Worm (Caenorhabditis elegans) whole organism, young adult: Measurements from ENCODE around the gene C33F10.8.

Experiments
- B0019.2 ChIP-seq: fragments of 200-800 bp; sonication (Bioruptor generic); conservative IDR thresholded peaks from 2 replicates; pipeline ENCODE4 v1.3.6; 2022; ENCODE audit warnings: missing genetic modification reagents, missing genetic modification characterization, missing compliant biosample characterization
- C06A6.2 ChIP-seq: fragments of 200-800 bp; sonication (Bioruptor generic); conservative IDR thresholded peaks from 2 replicates; pipeline ENCODE4 v1.3.6; 2022; ENCODE audit warnings: missing genetic modification characterization, missing compliant biosample characterization
- C17E4.6 ChIP-seq: fragments of 200-800 bp; sonication (Bioruptor generic); IDR thresholded peaks from 2 replicates; pipeline ENCODE4 v1.3.6; 2022; ENCODE audit warnings: missing genetic modification reagents, missing genetic modification characterization, missing compliant biosample characterization
- F37B4.10 ChIP-seq: fragments of 200-800 bp; sonication (Bioruptor generic); IDR thresholded peaks from 2 replicates; pipeline ENCODE4 v1.3.6; 2022; ENCODE audit warnings: missing genetic modification characterization, missing compliant biosample characterization
- K11D2.4 ChIP-seq: fragments of 200-800 bp; sonication (Bioruptor generic); IDR thresholded peaks from 2 replicates; pipeline ENCODE4 v1.3.6; 2022; ENCODE audit warnings: missing genetic modification reagents, missing genetic modification characterization, missing compliant biosample characterization
- T07F8.4 ChIP-seq: sonication (generic microtip); optimal IDR thresholded peaks from 2 replicates; lab custom pipeline; 2016; ENCODE audit warnings: mild to moderate bottlenecking, missing genetic modification characterization, moderate library complexity, missing compliant biosample characterization
- ZK185.1 ChIP-seq: sonication (generic microtip); optimal IDR thresholded peaks from 2 replicates; lab custom pipeline; 2016; ENCODE audit warnings: mild to moderate bottlenecking, missing genetic modification characterization, missing compliant biosample characterization; ENCODE audit not compliant: poor library complexity, severe bottlenecking
- aptf-2 ChIP-seq: fragments of 200-800 bp; sonication (Bioruptor generic); conservative IDR thresholded peaks from 2 replicates; pipeline ENCODE4 v1.3.6; 2022; ENCODE audit warnings: missing genetic modification reagents, missing genetic modification characterization, missing compliant biosample characterization
- attf-5 ChIP-seq: fragments of 200-800 bp; sonication (Bioruptor generic); optimal IDR thresholded peaks from 2 replicates; lab custom pipeline; 2018; ENCODE audit warnings: mild to moderate bottlenecking, missing genetic modification characterization, missing compliant biosample characterization
- bed-2 ChIP-seq: fragments of 200-800 bp; sonication (Bioruptor generic); IDR thresholded peaks from 2 replicates; pipeline ENCODE4 v1.3.6; 2022; ENCODE audit warnings: missing genetic modification reagents, missing genetic modification characterization, missing compliant biosample characterization
- cebp-1 ChIP-seq, 2 experiments: fragments of 200-800 bp in 1 of 2; sonication (Bioruptor generic) in 1 of 2; sonication (generic microtip) in 1 of 2; IDR thresholded peaks in 1 of 2; optimal IDR thresholded peaks in 1 of 2; 2 replicates each; pipeline versions ENCODE4 v1.3.6 to Lab custom; 2017 to 2022; ENCODE audit warnings: missing compliant biosample characterization in 2 of 2, missing genetic modification characterization in 2 of 2, mild to moderate bottlenecking in 1 of 2, missing genetic modification reagents in 1 of 2, moderate library complexity in 1 of 2
- cebp-2 ChIP-seq: fragments of 200-800 bp; sonication (Bioruptor generic); IDR thresholded peaks from 2 replicates; pipeline ENCODE4 v1.3.6; 2022; ENCODE audit warnings: missing genetic modification characterization, missing compliant biosample characterization
- ceh-58 ChIP-seq: fragments of 200-800 bp; sonication (Bioruptor generic); IDR thresholded peaks from 2 replicates; pipeline ENCODE4 v1.3.6; 2022; ENCODE audit warnings: missing genetic modification characterization, missing compliant biosample characterization
- lag-1 ChIP-seq: fragments of 200-800 bp; sonication (Bioruptor generic); IDR thresholded peaks from 2 replicates; pipeline ENCODE4 v1.3.6; 2022; ENCODE audit warnings: missing genetic modification reagents, missing genetic modification characterization, missing compliant biosample characterization
- lin-26 ChIP-seq: fragments of 200-800 bp; sonication (Bioruptor generic); IDR thresholded peaks from 2 replicates; pipeline ENCODE4 v1.3.6; 2022; ENCODE audit warnings: missing genetic modification reagents, missing genetic modification characterization, missing compliant biosample characterization
- lin-40 ChIP-seq: sonication (generic microtip); optimal IDR thresholded peaks from 2 replicates; lab custom pipeline; 2016; ENCODE audit warnings: missing genetic modification characterization, mild to moderate bottlenecking, missing compliant biosample characterization, missing genotype, missing genetic modification reagents
- lir-1 ChIP-seq: fragments of 200-800 bp; sonication (Bioruptor generic); conservative IDR thresholded peaks from 2 replicates; pipeline ENCODE4 v1.3.6; 2022; ENCODE audit warnings: missing genetic modification reagents, missing genetic modification characterization, missing compliant biosample characterization
- lsl-1 ChIP-seq: fragments of 200-800 bp; sonication (Bioruptor generic); optimal IDR thresholded peaks from 2 replicates; lab custom pipeline; 2018; ENCODE audit warnings: mild to moderate bottlenecking, missing genetic modification characterization, moderate library complexity, missing compliant biosample characterization
- lsy-27 ChIP-seq: sonication (generic microtip); optimal IDR thresholded peaks from 2 replicates; lab custom pipeline; 2017; ENCODE audit warnings: missing genetic modification characterization, mild to moderate bottlenecking, missing compliant biosample characterization, antibody characterized with exemption, missing genotype, borderline replicate concordance; ENCODE audit not compliant: insufficient read depth
- madf-8 ChIP-seq: fragments of 200-800 bp; sonication (Bioruptor generic); conservative IDR thresholded peaks from 2 replicates; pipeline ENCODE4 v1.3.6; 2022; ENCODE audit warnings: missing genetic modification reagents, missing genetic modification characterization, missing compliant biosample characterization
- mxl-1 ChIP-seq: sonication (generic microtip); optimal IDR thresholded peaks from 2 replicates; lab custom pipeline; 2016; ENCODE audit warnings: missing genetic modification characterization, missing compliant biosample characterization
- nhr-120 ChIP-seq: fragments of 200-800 bp; sonication (Bioruptor generic); IDR thresholded peaks from 2 replicates; pipeline ENCODE4 v1.3.6; 2022; ENCODE audit warnings: missing genetic modification characterization, missing compliant biosample characterization
- rcor-1 ChIP-seq: fragments of 200-800 bp; sonication (Bioruptor generic); IDR thresholded peaks from 2 replicates; pipeline ENCODE4 v1.3.6; 2022; ENCODE audit warnings: missing genetic modification reagents, missing genetic modification characterization, missing compliant biosample characterization
- snpc-1.1 ChIP-seq: sonication (generic microtip); optimal IDR thresholded peaks from 2 replicates; lab custom pipeline; 2017; ENCODE audit warnings: missing genetic modification characterization, mild to moderate bottlenecking, missing compliant biosample characterization, antibody characterized with exemption, moderate library complexity, missing genotype, missing genetic modification reagents; ENCODE audit not compliant: insufficient read depth
- snpc-3.4 ChIP-seq: sonication (generic microtip); optimal IDR thresholded peaks from 2 replicates; lab custom pipeline; 2017; ENCODE audit warnings: missing genetic modification characterization, mild to moderate bottlenecking, missing compliant biosample characterization, antibody characterized with exemption, moderate library complexity, missing genotype, missing genetic modification reagents
- somi-1 ChIP-seq: fragments of 200-800 bp; sonication (Bioruptor generic); optimal IDR thresholded peaks from 2 replicates; lab custom pipeline; 2018; ENCODE audit warnings: mild to moderate bottlenecking, missing genetic modification characterization, missing compliant biosample characterization
- tlf-1 ChIP-seq: fragments of 200-800 bp; sonication (Bioruptor generic); optimal IDR thresholded peaks from 2 replicates; lab custom pipeline; 2018; ENCODE audit warnings: mild to moderate bottlenecking, missing genetic modification characterization, missing compliant biosample characterization
- unc-130 ChIP-seq: sonication (generic microtip); optimal IDR thresholded peaks from 2 replicates; lab custom pipeline; 2016; ENCODE audit warnings: missing genetic modification reagents, missing genetic modification characterization, missing compliant biosample characterization
- unc-62 ChIP-seq: fragments of 150-350 bp; optimal IDR thresholded peaks from 2 replicates; lab custom pipeline; 2014; ENCODE audit warnings: missing biosample characterization, missing genetic modification reagents, missing genetic modification characterization
- ztf-25 ChIP-seq: fragments of 200-800 bp; sonication (Bioruptor generic); IDR thresholded peaks from 2 replicates; pipeline ENCODE4 v1.3.6; 2022; ENCODE audit warnings: missing genetic modification reagents, missing genetic modification characterization, missing compliant biosample characterization
- ztf-26 ChIP-seq: sonication (generic microtip); optimal IDR thresholded peaks from 2 replicates; lab custom pipeline; 2017; ENCODE audit warnings: missing genetic modification characterization, missing compliant biosample characterization
- ztf-6 ChIP-seq: fragments of 200-800 bp; sonication (Bioruptor generic); IDR thresholded peaks from 2 replicates; pipeline ENCODE4 v1.3.6; 2022; ENCODE audit warnings: missing genetic modification reagents, missing genetic modification characterization, missing compliant biosample characterization

Gene C33F10.8

ce11 chrII:4827734-4828609 is 2.9 kb upstream of the C33F10.8 start, which contains the start of the genes fbxb-88 and tbck-1 (continued):
- TF ChIP-seq mxl-1 (tag; lab: Kevin White, UChicago) (no peak), ztf-25 (GFP tag; lab: Robert Waterston, UW) (no peak)
- TF ChIP-seq, all 124 proteins: peak for 5

ce11 chrII:4822610-4823009 is 2.4 kb downstream of the C33F10.8 start:
- no peak for TF ChIP-seq B0019.2 (GFP tag; lab: Robert Waterston, UW)
- no peak for TF ChIP-seq unc-62 (GFP tag; lab: Kevin White, UChicago)
- TF ChIP-seq, all 124 proteins: peak for 0

DNA sequence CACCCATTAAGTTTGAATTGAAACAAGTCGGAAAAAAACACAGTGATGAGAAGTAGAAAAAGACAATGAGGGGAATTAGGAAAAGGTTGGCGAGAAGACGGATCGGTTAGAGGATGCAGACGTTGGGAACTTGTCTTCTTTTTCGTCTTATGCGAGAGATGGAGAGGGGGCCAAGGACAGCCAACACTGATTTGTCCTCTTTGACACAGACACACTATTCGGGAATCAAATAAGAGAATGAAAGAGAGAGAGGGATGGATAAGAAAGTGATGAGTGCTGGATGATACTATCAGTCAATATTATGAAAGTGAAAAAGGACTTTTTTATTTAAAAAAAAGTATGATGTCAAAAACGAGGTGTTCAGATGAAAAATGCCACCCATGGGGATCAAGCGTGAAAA is 3.3 kb downstream of the C33F10.8 start, which contains the start of gene lact-5:
Gene lact-5 (minus strand): TSS at position 1 of the 400 bp plus-strand sequence.
- TF ChIP-seq lsy-27 (no peak), ztf-26 (tag; lab: Kevin White, UChicago) (no peak), cebp-1 (GFP tag; IDR thresholded peaks at IDR 0.05; lab: Robert Waterston, UW) (no peak), cebp-1 (tag; optimal IDR thresholded peaks at IDR 0.05; lab: Kevin White, UChicago) (no peak), lir-1 (GFP tag; lab: Robert Waterston, UW) (no peak), nhr-120 (GFP tag; lab: Robert Waterston, UW) (no peak), lin-40 (no peak), ZK185.1 (tag; lab: Kevin White, UChicago) (no peak), rcor-1 (GFP tag; lab: Robert Waterston, UW) (no peak), tlf-1 (GFP tag; lab: Kevin White, UChicago) (no peak), ceh-58 (GFP tag; lab: Robert Waterston, UW) (no peak), aptf-2 (GFP tag; lab: Robert Waterston, UW) (no peak), snpc-1.1 (tag; lab: Kevin White, UChicago) (no peak), lin-26 (GFP tag; lab: Robert Waterston, UW) (no peak), unc-130 (GFP tag; lab: Kevin White, UChicago) (no peak), bed-2 (GFP tag; lab: Robert Waterston, UW) (no peak), ztf-6 (GFP tag; lab: Robert Waterston, UW) (no peak), C06A6.2 (GFP tag; lab: Robert Waterston, UW) (no peak), lsl-1 (no peak), lag-1 (no peak), madf-8 (no peak)
- TF ChIP-seq, all 124 proteins: peak for 0

- TF ChIP-seq C17E4.6 (GFP tag; lab: Robert Waterston, UW) (no peak), snpc-3.4 (tag; lab: Kevin White, UChicago) (no peak), K11D2.4 (GFP tag; lab: Robert Waterston, UW) (no peak), somi-1 (GFP tag; lab: Kevin White, UChicago) (no peak), F37B4.10 (GFP tag; lab: Robert Waterston, UW) (no peak), T07F8.4 (tag; lab: Kevin White, UChicago) (no peak), cebp-2 (GFP tag; lab: Robert Waterston, UW) (no peak), attf-5 (no peak)
Measured at ce11 chrII:4818780-4819179, 6.3 kb downstream of the C33F10.8 start.
